Worm (Caenorhabditis elegans): Measurements from ENCODE around the gene cri-2.

The cri-2 gene

DNA sequence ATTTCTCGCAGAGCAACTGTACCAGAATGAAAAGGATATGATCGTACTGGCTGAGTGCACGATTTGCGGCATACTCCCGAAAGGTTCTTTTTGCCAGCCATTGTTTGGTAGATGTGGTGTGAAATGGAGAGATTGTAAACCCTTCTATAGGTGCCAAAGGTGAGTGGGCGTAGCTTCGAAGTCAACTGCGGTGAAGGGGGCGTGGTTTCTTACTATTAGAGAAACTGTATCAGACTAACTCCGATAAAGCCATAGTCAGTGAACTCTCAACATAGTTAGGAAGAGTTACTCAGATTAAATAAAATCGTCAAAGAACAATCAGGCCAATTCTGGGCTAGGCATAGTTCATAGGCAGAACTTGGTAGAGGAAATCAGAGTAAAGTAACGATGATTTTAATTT is 24.3 kb upstream of the cri-2 start, which contains the start of gene F20D6.9:
Gene F20D6.9, minus strand, starts transcription at position 101 of the 400 bp plus-strand sequence.
- TF ChIP-seq fkh-3 (tag; optimal IDR thresholded peaks at IDR 0.05) (no peak), tlf-1 (GFP tag; optimal IDR thresholded peaks at IDR 0.05) (no peak), ztf-25 (GFP tag; IDR thresholded peaks at IDR 0.05) (no peak), hmg-1.2 (GFP tag; IDR thresholded peaks at IDR 0.05) (no peak), F39B2.1 (GFP tag; IDR thresholded peaks at IDR 0.05) (no peak), mcd-1 (GFP tag; IDR thresholded peaks at IDR 0.05) (no peak), nhr-90 (tag; optimal IDR thresholded peaks at IDR 0.05) (no peak), Y53G8AR.9 (GFP tag; conservative IDR thresholded peaks at IDR 0.05) (no peak), pbrm-1 (GFP tag; IDR thresholded peaks at IDR 0.05) (no peak), lag-1 (GFP tag; IDR thresholded peaks at IDR 0.05) (no peak), snpc-3.4 (tag; optimal IDR thresholded peaks at IDR 0.05) (no peak), ZK185.1 (tag; optimal IDR thresholded peaks at IDR 0.05; ENCODE audit: poor library complexity, severe bottlenecking) (no peak), mes-4 (tag; optimal IDR thresholded peaks at IDR 0.05) (no peak), efl-1 (GFP tag; optimal IDR thresholded peaks at IDR 0.05) (no peak), K12H6.12 (tag; optimal IDR thresholded peaks at IDR 0.05) (no peak)

DNA sequence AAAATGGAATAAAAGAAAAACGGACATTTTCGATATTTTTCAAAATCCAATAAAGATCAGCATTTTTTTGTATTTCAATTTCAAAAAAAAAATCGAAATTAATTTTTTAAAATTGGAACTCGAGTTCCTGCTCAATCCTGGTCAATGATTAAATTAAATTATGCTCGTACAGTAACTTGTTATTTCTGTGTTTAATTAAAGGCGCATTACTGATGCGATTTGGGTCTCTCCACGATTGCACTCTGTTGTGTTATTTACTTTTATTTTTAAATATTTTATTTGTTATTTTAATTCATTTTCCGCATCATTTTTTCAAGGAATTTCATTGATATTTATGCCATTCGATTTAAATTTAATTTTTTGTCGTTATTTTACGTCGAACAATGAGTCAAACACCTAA is 23.3 kb upstream of the cri-2 start:
- peak; percentile 83 for TF ChIP-seq lsl-1 (GFP tag; optimal IDR thresholded peaks at IDR 0.05)
- TF ChIP-seq ZK185.1 (tag; optimal IDR thresholded peaks at IDR 0.05; ENCODE audit: poor library complexity, severe bottlenecking), result no peak
- no peak for TF ChIP-seq nhr-80 (tag; optimal IDR thresholded peaks at IDR 0.05)
- TF ChIP-seq F33H1.4 (GFP tag; IDR thresholded peaks at IDR 0.05), result peak; percentile 79
- TF ChIP-seq xnd-1 (tag; optimal IDR thresholded peaks at IDR 0.05), result peak; percentile 1
- TF ChIP-seq T07F8.4 (tag; optimal IDR thresholded peaks at IDR 0.05), result no peak
- no peak for TF ChIP-seq ztf-25 (GFP tag; IDR thresholded peaks at IDR 0.05)
- no peak for TF ChIP-seq ceh-27 (GFP tag; optimal IDR thresholded peaks at IDR 0.05)
- 0 out of 2 replicates have a peak, but pooled peaks have one; percentile 25 for TF ChIP-seq hsf-1 (GFP tag; IDR thresholded peaks at IDR 0.05)
- TF ChIP-seq ceh-91 (GFP tag; IDR thresholded peaks at IDR 0.05), result no peak
- no peak for TF ChIP-seq snpc-3.4 (tag; optimal IDR thresholded peaks at IDR 0.05)
- TF ChIP-seq F55B11.4 (tag; optimal IDR thresholded peaks at IDR 0.05; ENCODE audit: borderline replicate concordance, insufficient read depth), result no peak
- peak; percentile 43; the same call in 1 of the 2 replicates for TF ChIP-seq madf-8 (GFP tag; conservative IDR thresholded peaks at IDR 0.05)
- TF ChIP-seq rec-8 (tag; optimal IDR thresholded peaks at IDR 0.05), result no peak
- no peak for TF ChIP-seq lin-26 (GFP tag; IDR thresholded peaks at IDR 0.05)

DNA sequence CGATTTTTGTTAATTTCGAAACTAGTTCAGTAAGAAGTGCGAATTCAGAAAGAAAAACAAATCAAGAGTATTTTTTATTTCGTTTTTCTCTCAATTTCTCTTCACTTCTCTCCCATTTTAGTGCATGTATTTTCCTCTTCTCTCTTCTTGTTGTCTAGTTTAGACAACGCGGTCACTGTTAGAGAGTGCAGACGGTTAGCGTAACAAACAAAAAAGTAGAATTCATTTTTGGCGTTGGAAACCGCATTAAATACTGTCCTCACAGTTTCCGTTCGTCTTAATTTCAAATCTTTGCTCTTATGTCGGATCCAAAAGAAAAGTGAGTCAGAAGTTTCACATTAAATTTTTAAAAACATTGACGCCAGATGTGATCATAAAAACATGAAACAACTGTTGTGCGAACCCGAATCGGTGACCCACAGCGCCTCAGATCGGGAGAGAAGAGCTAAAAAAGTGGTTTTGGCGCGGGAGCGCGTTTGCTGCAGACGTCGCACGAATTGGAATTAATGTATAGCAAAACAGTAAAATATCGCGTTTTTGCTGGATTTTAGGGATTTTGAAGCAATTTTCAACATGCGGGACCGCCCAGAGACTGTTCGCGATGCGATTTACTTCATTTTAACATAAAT is 22.6 kb upstream of the cri-2 start, which contains the start of gene srp-7:
Gene srp-7, plus strand, starts transcription at position 213 of the 629 bp plus-strand sequence.
- TF ChIP-seq dox-1 (GFP tag; IDR thresholded peaks at IDR 0.05) (no peak; the same call in 1 of the 2 replicates), F55B11.4 (tag; optimal IDR thresholded peaks at IDR 0.05; ENCODE audit: borderline replicate concordance, insufficient read depth) (no peak), sea-2 (GFP tag; IDR thresholded peaks at IDR 0.05) (no peak), somi-1 (GFP tag; optimal IDR thresholded peaks at IDR 0.05) (no peak), snpc-1.1 (tag; optimal IDR thresholded peaks at IDR 0.05; ENCODE audit: insufficient read depth) (no peak), F22D6.2 (tag; optimal IDR thresholded peaks at IDR 0.05) (no peak), lin-26 (GFP tag; IDR thresholded peaks at IDR 0.05) (peak; percentile 55; the same call in 1 of the 2 replicates), mcd-1 (GFP tag; IDR thresholded peaks at IDR 0.05) (peak; percentile 84), tbp1 (GFP tag; optimal IDR thresholded peaks at IDR 0.05) (no peak), nhr-120 (GFP tag; IDR thresholded peaks at IDR 0.05) (no peak), K11D2.4 (GFP tag; IDR thresholded peaks at IDR 0.05) (no peak), unc-130 (GFP tag; optimal IDR thresholded peaks at IDR 0.05) (no peak), dpl-1 (GFP tag; optimal IDR thresholded peaks at IDR 0.05) (no peak), F33H1.4 (GFP tag; IDR thresholded peaks at IDR 0.05) (0 out of 2 replicates have a peak, but pooled peaks have one; percentile 10), hmg-20 (GFP tag; IDR thresholded peaks at IDR 0.05) (no peak), ccch-3 (GFP tag; optimal IDR thresholded peaks at IDR 0.05) (no peak), madf-10 (tag; optimal IDR thresholded peaks at IDR 0.05) (no peak), attf-3 (GFP tag; conservative IDR thresholded peaks at IDR 0.05) (peak; percentile 60), lin-54 (GFP tag; optimal IDR thresholded peaks at IDR 0.05) (no peak), B0035.1 (tag; optimal IDR thresholded peaks at IDR 0.05) (no peak), efl-1 (GFP tag; optimal IDR thresholded peaks at IDR 0.05) (no peak), B0019.2 (GFP tag; conservative IDR thresholded peaks at IDR 0.05) (no peak)

Measured in whole organism, young adult.